Fruit fly (Drosophila melanogaster) whole organism, wandering third instar larva: ENCODE results near the gene BBS8.

Experiments used
- Dfd ChIP-seq: fragments of >200 bp; optimal IDR thresholded peaks from 2 replicates; lab custom pipeline; 2017; ENCODE audit warnings: missing biosample characterization, missing genetic modification characterization
- Dif ChIP-seq: fragments of 200-275, 200-300 bp; sonication (Bioruptor generic); optimal IDR thresholded peaks from 2 replicates; lab custom pipeline; 2018; ENCODE audit warnings: missing biosample characterization, missing genetic modification characterization; ENCODE audit not compliant: partially characterized antibody
- Hr78 ChIP-seq: fragments of >200 bp; optimal IDR thresholded peaks from 2 replicates; lab custom pipeline; 2017; ENCODE audit warnings: missing biosample characterization, missing genetic modification characterization
- Jra ChIP-seq: sonication (Bioruptor generic); optimal IDR thresholded peaks from 2 replicates; lab custom pipeline; 2016; ENCODE audit warnings: missing biosample characterization, missing genetic modification characterization
- OdsH ChIP-seq: fragments of 200-800 bp; sonication (Bioruptor generic); optimal IDR thresholded peaks from 2 replicates; lab custom pipeline; 2016; ENCODE audit warnings: missing biosample characterization, mild to moderate bottlenecking, missing genetic modification characterization
- Vsx2 ChIP-seq: fragments of 200-300, 225-300 bp; sonication (Bioruptor generic); optimal IDR thresholded peaks from 2 replicates; lab custom pipeline; 2018; ENCODE audit warnings: missing biosample characterization, missing genetic modification characterization; ENCODE audit not compliant: partially characterized antibody
- br ChIP-seq: fragments of 200-800 bp; sonication (Bioruptor generic); optimal IDR thresholded peaks from 2 replicates; lab custom pipeline; 2016; ENCODE audit warnings: missing biosample characterization, missing genetic modification characterization
- brk ChIP-seq: fragments of 200-800 bp; sonication (Bioruptor generic); optimal IDR thresholded peaks from 2 replicates; lab custom pipeline; 2016; ENCODE audit warnings: missing biosample characterization, mild to moderate bottlenecking, missing genetic modification characterization
- dsf ChIP-seq: sonication (Bioruptor generic); optimal IDR thresholded peaks from 2 replicates; lab custom pipeline; 2016; ENCODE audit warnings: missing biosample characterization, missing genetic modification characterization, borderline replicate concordance
- usp ChIP-seq: fragments of >200 bp; optimal IDR thresholded peaks from 2 replicates; lab custom pipeline; 2017; ENCODE audit warnings: missing biosample characterization, missing genetic modification characterization
- woc ChIP-seq: sonication (Bioruptor generic); optimal IDR thresholded peaks from 2 replicates; lab custom pipeline; 2016; ENCODE audit warnings: missing biosample characterization, mild to moderate bottlenecking, missing genetic modification characterization

- no peak for TF ChIP-seq Dfd
- TF ChIP-seq OdsH, result peak; percentile 59
- no peak for TF ChIP-seq brk (GFP tag; lab: Kevin White, UChicago)
- no peak for TF ChIP-seq usp (GFP tag; lab: Kevin White, UChicago)
- no peak for TF ChIP-seq Vsx2 (GFP tag; lab: Kevin White, UChicago)
- TF ChIP-seq woc (GFP tag; lab: Kevin White, UChicago), result peak; percentile 53
- TF ChIP-seq dsf (GFP tag; lab: Kevin White, UChicago), result peak; percentile 67
- peak; percentile 74 for TF ChIP-seq br (GFP tag; lab: Kevin White, UChicago)
- TF ChIP-seq Jra (GFP tag; lab: Kevin White, UChicago), result peak; percentile 54
- TF ChIP-seq Dif, result no peak
- TF ChIP-seq Hr78 (GFP tag; lab: Kevin White, UChicago), result no peak
Observed at dm6 chr2L:419620-420184, 3.0 kb upstream of the BBS8 start, which contains the start of the genes CG13690 and RpLP1.
